Fruit fly (Drosophila melanogaster) whole organism, pupa: ENCODE results near the gene Ugt301D1.

ENCODE experiments used
- CG12605 ChIP-seq: fragments of 200-800 bp; sonication (Bioruptor generic); IDR thresholded peaks from 2 replicates; pipeline ENCODE4 v1.3.6; 2022; ENCODE audit warnings: missing biosample characterization, missing genetic modification characterization
- CG14655 ChIP-seq: fragments of 200-800 bp; sonication (Bioruptor generic); optimal IDR thresholded peaks from 3 replicates; lab custom pipeline; 2017; ENCODE audit warnings: mild to moderate bottlenecking, missing biosample characterization, missing genetic modification reagents, missing genetic modification characterization
- CG15710 ChIP-seq: fragments of 200-800 bp; sonication (Bioruptor generic); optimal IDR thresholded peaks from 2 replicates; lab custom pipeline; 2018; ENCODE audit warnings: missing biosample characterization, mild to moderate bottlenecking, missing genetic modification characterization, moderate library complexity
- CG17806 ChIP-seq: fragments of 200-800 bp; sonication (Bioruptor generic); optimal IDR thresholded peaks from 2 replicates; lab custom pipeline; 2018; ENCODE audit warnings: missing biosample characterization, mild to moderate bottlenecking, missing genetic modification characterization, moderate library complexity
- CG32121 ChIP-seq: fragments of 200-800 bp; sonication (Bioruptor generic); IDR thresholded peaks from 2 replicates; pipeline ENCODE4 v1.3.6; 2022; ENCODE audit warnings: missing biosample characterization, missing genetic modification characterization
- CG34367 ChIP-seq: fragments of 200-800 bp; sonication (Bioruptor generic); optimal IDR thresholded peaks from 2 replicates; lab custom pipeline; 2018; ENCODE audit warnings: missing biosample characterization, mild to moderate bottlenecking, missing genetic modification characterization
- CG8159 ChIP-seq: fragments of 200-800 bp; sonication (Bioruptor generic); optimal IDR thresholded peaks from 3 replicates; lab custom pipeline; 2018; ENCODE audit warnings: missing biosample characterization, mild to moderate bottlenecking, missing genetic modification characterization, moderate library complexity
- CG8301 ChIP-seq: fragments of 200-800 bp; sonication (Bioruptor generic); optimal IDR thresholded peaks from 2 replicates; lab custom pipeline; 2018; ENCODE audit warnings: missing biosample characterization, mild to moderate bottlenecking, missing genetic modification characterization
- D1 ChIP-seq: fragments of 200-800 bp; sonication (Bioruptor generic); optimal IDR thresholded peaks from 2 replicates; lab custom pipeline; 2018; ENCODE audit warnings: missing biosample characterization, mild to moderate bottlenecking, missing genetic modification characterization, moderate library complexity
- Ets98B ChIP-seq: fragments of 200-800 bp; sonication (Bioruptor generic); IDR thresholded peaks from 2 replicates; pipeline ENCODE4 v1.3.6; 2022; ENCODE audit warnings: missing biosample characterization, missing genetic modification characterization
- Pif1A ChIP-seq: fragments of 200-800 bp; sonication (Bioruptor generic); optimal IDR thresholded peaks from 3 replicates; lab custom pipeline; 2016; ENCODE audit warnings: missing biosample characterization, missing genetic modification characterization
- Pif1B ChIP-seq: fragments of 200-800 bp; sonication (Bioruptor generic); optimal IDR thresholded peaks from 3 replicates; lab custom pipeline; 2016; ENCODE audit warnings: missing biosample characterization, missing genetic modification characterization
- fd96Ca ChIP-seq: fragments of 200-800 bp; sonication (Bioruptor generic); IDR thresholded peaks from 3 replicates; pipeline ENCODE4 v1.3.6; 2022; ENCODE audit warnings: missing biosample characterization, missing genetic modification characterization

DNA sequence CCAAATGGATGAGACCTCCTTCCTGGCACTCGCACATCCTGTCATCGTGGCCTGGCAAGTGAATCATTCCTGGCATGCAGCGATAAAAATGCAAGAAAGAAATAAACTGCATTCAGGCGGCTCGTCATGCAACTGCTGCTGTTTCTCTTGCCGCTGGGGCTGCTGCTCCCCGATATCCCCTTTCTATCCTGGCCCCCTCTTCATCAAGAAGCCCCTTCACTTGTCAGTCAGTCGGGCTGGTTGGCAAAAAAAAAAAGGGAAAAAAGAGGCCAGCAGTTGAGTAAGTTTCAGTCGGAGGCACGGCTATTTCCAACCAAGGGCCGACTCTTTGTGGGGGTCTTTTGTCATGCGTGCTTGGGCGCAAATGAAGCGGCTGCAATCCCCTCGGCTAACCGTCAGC lies 27.6 kb upstream of the Ugt301D1 start:
- TF ChIP-seq CG8159 (tag; lab: Kevin White, UChicago) = no peak
- TF ChIP-seq Ets98B (GFP tag; lab: Robert Waterston, UW) = no peak
- no peak for TF ChIP-seq CG17806 (tag; lab: Kevin White, UChicago)
- TF ChIP-seq Pif1B (GFP tag; lab: Kevin White, UChicago) = no peak
- TF ChIP-seq Pif1A (GFP tag; lab: Kevin White, UChicago) = no peak
- TF ChIP-seq CG34367 (tag; lab: Kevin White, UChicago) = no peak
- TF ChIP-seq CG15710 (tag; lab: Kevin White, UChicago) = no peak
- no peak for TF ChIP-seq fd96Ca
- TF ChIP-seq CG12605 (GFP tag; lab: Robert Waterston, UW) = no peak
- TF ChIP-seq D1 (tag; lab: Kevin White, UChicago) = no peak
- no peak for TF ChIP-seq CG32121 (GFP tag; lab: Robert Waterston, UW)
- TF ChIP-seq CG14655 (GFP tag; lab: Kevin White, UChicago) = no peak
- no peak for TF ChIP-seq CG8301 (tag; lab: Kevin White, UChicago)
